Fruit fly (Drosophila melanogaster) whole organism, wandering third instar larva: ENCODE results near the gene slpr.

ENCODE experiments used
- CG32264 ChIP-seq: fragments of 200-800 bp; sonication (Bioruptor generic); optimal IDR thresholded peaks from 2 replicates; lab custom pipeline; 2016; ENCODE audit warnings: missing biosample characterization, missing genetic modification characterization
- Mio ChIP-seq: sonication (Bioruptor generic); optimal IDR thresholded peaks from 2 replicates; lab custom pipeline; 2016; ENCODE audit warnings: missing biosample characterization, missing genetic modification characterization
- Myc ChIP-seq: fragments of >200 bp; optimal IDR thresholded peaks from 2 replicates; lab custom pipeline; 2017
- br ChIP-seq: fragments of 200-800 bp; sonication (Bioruptor generic); optimal IDR thresholded peaks from 2 replicates; lab custom pipeline; 2016; ENCODE audit warnings: missing biosample characterization, missing genetic modification characterization
- jim ChIP-seq: fragments of 175-275, 200-325 bp; sonication (Bioruptor generic); optimal IDR thresholded peaks from 2 replicates; lab custom pipeline; 2016; ENCODE audit warnings: missing biosample characterization, mild to moderate bottlenecking, missing genetic modification characterization
- woc ChIP-seq: sonication (Bioruptor generic); optimal IDR thresholded peaks from 2 replicates; lab custom pipeline; 2016; ENCODE audit warnings: missing biosample characterization, mild to moderate bottlenecking, missing genetic modification characterization

DNA sequence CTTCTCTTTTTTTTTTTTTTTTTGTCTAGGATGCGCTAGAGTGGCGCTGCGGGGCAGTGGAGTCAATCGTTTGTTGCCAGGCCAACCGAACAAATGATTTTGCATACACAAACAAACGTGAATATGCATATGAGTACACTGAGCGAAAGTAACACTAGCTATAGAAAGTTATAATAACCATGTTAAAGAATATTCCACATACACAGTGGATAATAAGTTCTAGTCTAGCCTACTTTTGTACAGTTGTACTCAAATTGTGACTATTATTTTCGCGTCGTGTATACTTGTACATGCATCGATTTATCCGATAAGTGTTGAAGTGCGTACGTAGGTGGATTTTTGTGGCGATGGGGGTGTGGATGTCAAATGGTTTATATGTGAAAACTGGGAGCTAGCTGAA is 30.1 kb upstream of the slpr start:
- TF ChIP-seq Myc (lab: Kevin White, UChicago) = no peak
- TF ChIP-seq Mio (GFP tag; lab: Kevin White, UChicago) = no peak
- no peak for TF ChIP-seq CG32264 (GFP tag; lab: Kevin White, UChicago)
- no peak for TF ChIP-seq woc
- TF ChIP-seq br (GFP tag; lab: Kevin White, UChicago) = no peak
- TF ChIP-seq jim (GFP tag; lab: Kevin White, UChicago) = no peak
